Fruit fly (Drosophila melanogaster) whole organism, embryonic: Measurements from ENCODE around the gene Ugt36D1.

Experiments used
- Adf1 ChIP-seq: fragments of 200-800 bp; sonication (Bioruptor generic); IDR thresholded peaks from 2 replicates; pipeline ENCODE4 v1.3.6; 2022; ENCODE audit warnings: missing biosample characterization, missing genetic modification characterization
- Atf-2 ChIP-seq: fragments of 200-800 bp; sonication (Bioruptor generic); optimal IDR thresholded peaks from 2 replicates; lab custom pipeline; 2016; ENCODE audit warnings: missing biosample characterization, missing genetic modification characterization
- Bgb ChIP-seq: fragments of 200-800 bp; sonication (Bioruptor generic); IDR thresholded peaks from 2 replicates; pipeline ENCODE4 v1.3.6; 2022; ENCODE audit warnings: missing biosample characterization, missing genetic modification characterization; ENCODE audit not compliant: partially characterized antibody
- CG10654 ChIP-seq: fragments of 200-800 bp; sonication (Bioruptor generic); optimal IDR thresholded peaks from 2 replicates; lab custom pipeline; 2016; ENCODE audit warnings: missing biosample characterization, missing genetic modification characterization
- CG12391 ChIP-seq: fragments of 200-800 bp; sonication (Bioruptor generic); optimal IDR thresholded peaks from 3 replicates; lab custom pipeline; 2018; ENCODE audit warnings: missing biosample characterization, mild to moderate bottlenecking, missing genetic modification characterization, moderate library complexity
- CG13624 ChIP-seq: fragments of 200-800 bp; sonication (Bioruptor generic); optimal IDR thresholded peaks from 2 replicates; lab custom pipeline; 2016; ENCODE audit warnings: missing biosample characterization, missing genetic modification characterization
- CG14965 ChIP-seq: fragments of 200-800 bp; sonication (Bioruptor generic); optimal IDR thresholded peaks from 2 replicates; lab custom pipeline; 2016; ENCODE audit warnings: missing biosample characterization, missing genetic modification characterization, borderline replicate concordance
- CG16813 ChIP-seq: fragments of 200-800 bp; sonication (Bioruptor generic); IDR thresholded peaks from 3 replicates; pipeline ENCODE4 v1.3.6; 2022; ENCODE audit warnings: missing biosample characterization, missing genetic modification characterization; ENCODE audit not compliant: partially characterized antibody
- CG17385 ChIP-seq: fragments of 200-800 bp; sonication (Bioruptor generic); optimal IDR thresholded peaks from 3 replicates; lab custom pipeline; 2018; ENCODE audit warnings: missing biosample characterization, mild to moderate bottlenecking, missing genetic modification characterization
- CG17912 ChIP-seq: fragments of 200-800 bp; sonication (Bioruptor generic); optimal IDR thresholded peaks from 2 replicates; lab custom pipeline; 2018; ENCODE audit warnings: missing biosample characterization, mild to moderate bottlenecking, missing genetic modification characterization
- CG18476 ChIP-seq: fragments of 200-800 bp; sonication (Bioruptor generic); optimal IDR thresholded peaks from 2 replicates; lab custom pipeline; 2016; ENCODE audit warnings: missing biosample characterization, mild to moderate bottlenecking, missing genetic modification characterization
- CG2875 ChIP-seq: fragments of 200-800 bp; sonication (Bioruptor generic); optimal IDR thresholded peaks from 2 replicates; lab custom pipeline; 2017; ENCODE audit warnings: missing biosample characterization, mild to moderate bottlenecking, missing genetic modification characterization, missing genetic modification reagents
- CG31441 ChIP-seq: fragments of 200-800 bp; sonication (Bioruptor generic); IDR thresholded peaks from 2 replicates; pipeline ENCODE4 v1.3.6; 2022; ENCODE audit warnings: missing biosample characterization, missing genetic modification characterization
- CG32772 ChIP-seq: fragments of 200-800 bp; sonication (Bioruptor generic); IDR thresholded peaks from 2 replicates; pipeline ENCODE4 v1.3.6; 2022; ENCODE audit warnings: missing biosample characterization, missing genetic modification characterization
- CG3726 ChIP-seq: fragments of 200-800 bp; sonication (Bioruptor generic); IDR thresholded peaks from 3 replicates; pipeline ENCODE4, ENCODE4 v1.3.6; 2022; ENCODE audit warnings: missing biosample characterization, missing genetic modification characterization
- CG4360 ChIP-seq: fragments of 200-800 bp; sonication (Bioruptor generic); IDR thresholded peaks from 2 replicates; pipeline ENCODE4 v1.3.6; 2022; ENCODE audit warnings: missing biosample characterization, missing genetic modification characterization
- CG6765 ChIP-seq: fragments of 200-800 bp; sonication (Bioruptor generic); optimal IDR thresholded peaks from 3 replicates; lab custom pipeline; 2017; ENCODE audit warnings: missing biosample characterization, mild to moderate bottlenecking, missing genetic modification characterization
- CG7357 ChIP-seq: fragments of 200-800 bp; sonication (Bioruptor generic); IDR thresholded peaks from 3 replicates; pipeline ENCODE4 v1.3.6; 2022; ENCODE audit warnings: missing biosample characterization, missing genetic modification characterization
- CG8765 ChIP-seq: fragments of 200-800 bp; sonication (Bioruptor generic); IDR thresholded peaks from 2 replicates; pipeline ENCODE4 v1.3.6; 2022; ENCODE audit warnings: missing biosample characterization, missing genetic modification characterization
- CG9876 ChIP-seq: fragments of 200-800 bp; sonication (Bioruptor generic); optimal IDR thresholded peaks from 2 replicates; lab custom pipeline; 2016; ENCODE audit warnings: missing biosample characterization, missing genetic modification characterization
- D19B ChIP-seq: fragments of 200-800 bp; sonication (Bioruptor generic); optimal IDR thresholded peaks from 2 replicates; lab custom pipeline; 2017; ENCODE audit warnings: missing biosample characterization, mild to moderate bottlenecking, missing genetic modification characterization
- Dek ChIP-seq: fragments of 200-800 bp; sonication (Bioruptor generic); optimal IDR thresholded peaks from 3 replicates; lab custom pipeline; 2019; ENCODE audit warnings: missing biosample characterization, mild to moderate bottlenecking, missing genetic modification characterization, moderate library complexity
- Dll ChIP-seq: fragments of 200-800 bp; sonication (Bioruptor generic); IDR thresholded peaks from 4 replicates; pipeline ENCODE4 v1.3.6; 2022; ENCODE audit warnings: missing biosample characterization, missing genetic modification characterization; ENCODE audit not compliant: partially characterized antibody
- Eip74EF ChIP-seq, 2 experiments: fragments of 200-800 bp in 1 of 2; fragments of >200 bp in 1 of 2; sonication (Bioruptor generic) in 1 of 2; optimal IDR thresholded peaks; 2 replicates each; lab custom pipeline; 2017 to 2019; ENCODE audit warnings: missing biosample characterization in 2 of 2, missing genetic modification characterization in 2 of 2, mild to moderate bottlenecking in 1 of 2, moderate library complexity in 1 of 2
- H15 ChIP-seq: fragments of 200-800 bp; sonication (Bioruptor generic); IDR thresholded peaks from 3 replicates; pipeline ENCODE4 v1.3.6; 2022; ENCODE audit warnings: missing biosample characterization, missing genetic modification characterization
- HLHmδ ChIP-seq: fragments of 200-800 bp; sonication (Bioruptor generic); optimal IDR thresholded peaks from 2 replicates; lab custom pipeline; 2018; ENCODE audit warnings: missing biosample characterization, mild to moderate bottlenecking, missing genetic modification characterization, moderate library complexity
- HmgZ ChIP-seq: fragments of 200-800 bp; sonication (Bioruptor generic); optimal IDR thresholded peaks from 2 replicates; lab custom pipeline; 2018; ENCODE audit warnings: missing biosample characterization, mild to moderate bottlenecking, missing genetic modification characterization
- Hr39 ChIP-seq: fragments of >200 bp; optimal IDR thresholded peaks from 2 replicates; lab custom pipeline; 2017
- Kr ChIP-seq: fragments of 200-800 bp; sonication (Bioruptor generic); optimal IDR thresholded peaks from 2 replicates; lab custom pipeline; 2017; ENCODE audit warnings: missing biosample characterization, mild to moderate bottlenecking, missing genetic modification characterization
- Pdp1 ChIP-seq, 2 experiments: fragments of 200-800 bp; sonication (Bioruptor generic); optimal IDR thresholded peaks; 3 replicates each; lab custom pipeline; 2016; ENCODE audit warnings: missing biosample characterization in 2 of 2, missing genetic modification characterization in 2 of 2, mild to moderate bottlenecking in 1 of 2, moderate library complexity in 1 of 2
- Vsx1 ChIP-seq: fragments of 200-800 bp; sonication (Bioruptor generic); optimal IDR thresholded peaks from 2 replicates; lab custom pipeline; 2017; ENCODE audit warnings: missing biosample characterization, mild to moderate bottlenecking, missing genetic modification characterization, missing genetic modification reagents
- Xbp1 ChIP-seq: fragments of 200-800 bp; sonication (Bioruptor generic); optimal IDR thresholded peaks from 3 replicates; lab custom pipeline; 2016; ENCODE audit warnings: missing biosample characterization, mild to moderate bottlenecking, missing genetic modification characterization
- ara ChIP-seq: fragments of 200-800 bp; sonication (Bioruptor generic); IDR thresholded peaks from 2 replicates; pipeline ENCODE4 v1.3.6; 2022; ENCODE audit warnings: missing biosample characterization, missing genetic modification characterization
- cato ChIP-seq: fragments of 200-800 bp; sonication (Bioruptor generic); optimal IDR thresholded peaks from 2 replicates; lab custom pipeline; 2016; ENCODE audit warnings: missing biosample characterization, missing genetic modification characterization, borderline replicate concordance
- chm ChIP-seq: fragments of 200-800 bp; sonication (Bioruptor generic); IDR thresholded peaks from 2 replicates; pipeline ENCODE4 v1.3.6; 2022; ENCODE audit warnings: missing biosample characterization, missing genetic modification characterization
- dmrt99B ChIP-seq: fragments of 200-800 bp; sonication (Bioruptor generic); optimal IDR thresholded peaks from 2 replicates; lab custom pipeline; 2018; ENCODE audit warnings: missing biosample characterization, mild to moderate bottlenecking, missing genetic modification characterization, moderate library complexity
- esg ChIP-seq: fragments of 200-800 bp; sonication (Bioruptor generic); conservative IDR thresholded peaks from 2 replicates; pipeline ENCODE4 v1.3.6; 2022; ENCODE audit warnings: missing biosample characterization, missing genetic modification characterization
- gsb-n ChIP-seq: fragments of 200-800 bp; sonication (Bioruptor generic); optimal IDR thresholded peaks from 3 replicates; lab custom pipeline; 2018; ENCODE audit warnings: missing biosample characterization, mild to moderate bottlenecking, missing genetic modification characterization
- hb ChIP-seq: fragments of 200-800 bp; sonication (Bioruptor generic); IDR thresholded peaks from 3 replicates; pipeline ENCODE4 v1.3.6; 2022; ENCODE audit warnings: missing biosample characterization, missing genetic modification characterization; ENCODE audit not compliant: partially characterized antibody
- hbn ChIP-seq: fragments of 200-800 bp; sonication (Bioruptor generic); IDR thresholded peaks from 2 replicates; pipeline ENCODE4 v1.3.6; 2022; ENCODE audit warnings: missing biosample characterization, missing genetic modification characterization; ENCODE audit not compliant: partially characterized antibody
- jumu ChIP-seq: fragments of 200-800 bp; sonication (Bioruptor generic); optimal IDR thresholded peaks from 3 replicates; lab custom pipeline; 2016; ENCODE audit warnings: missing biosample characterization, missing genetic modification characterization
- knrl ChIP-seq: fragments of 200-800 bp; sonication (Bioruptor generic); IDR thresholded peaks from 3 replicates; pipeline ENCODE4 v1.3.6; 2022; ENCODE audit warnings: missing biosample characterization, missing genetic modification characterization; ENCODE audit not compliant: partially characterized antibody
- lmd ChIP-seq: fragments of 200-800 bp; sonication (Bioruptor generic); IDR thresholded peaks from 2 replicates; pipeline ENCODE4 v1.3.6; 2022; ENCODE audit warnings: missing biosample characterization, missing genetic modification characterization
- mld ChIP-seq: fragments of 200-800 bp; sonication (Bioruptor generic); IDR thresholded peaks from 3 replicates; pipeline ENCODE4 v1.3.6; 2022; ENCODE audit warnings: missing biosample characterization, missing genetic modification characterization; ENCODE audit not compliant: partially characterized antibody
- run ChIP-seq: fragments of 200-800 bp; sonication (Bioruptor generic); optimal IDR thresholded peaks from 3 replicates; lab custom pipeline; 2018; ENCODE audit warnings: missing biosample characterization, mild to moderate bottlenecking, missing genetic modification characterization
- vnd ChIP-seq: fragments of 200-800 bp; sonication (Bioruptor generic); IDR thresholded peaks from 3 replicates; pipeline ENCODE4 v1.3.6; 2022; ENCODE audit warnings: missing biosample characterization, missing genetic modification characterization; ENCODE audit not compliant: partially characterized antibody
- wdn ChIP-seq: fragments of 200-800 bp; sonication (Bioruptor generic); IDR thresholded peaks from 2 replicates; pipeline ENCODE4 v1.3.6; 2022; ENCODE audit warnings: missing biosample characterization, missing genetic modification characterization
- yki ChIP-seq: fragments of >200 bp; optimal IDR thresholded peaks from 3 replicates; lab custom pipeline; 2018

The Ugt36D1 gene

dm6 chr2L:18839143-18839872 lies 16.0 kb downstream of the Ugt36D1 start, which contains the start of gene CG10600 (continued):
- TF ChIP-seq lmd = peak; percentile 59; the same call in 1 of the 2 replicates
- TF ChIP-seq esg (GFP tag; lab: Robert Waterston, UW) = no peak
- peak; percentile 74 for TF ChIP-seq Atf-2
- peak; percentile 51 for TF ChIP-seq Adf1 (GFP tag; lab: Robert Waterston, UW)
- TF ChIP-seq Bgb (GFP tag; lab: Robert Waterston, UW) = peak; percentile 92
- peak; percentile 54; the same call in 1 of the 3 replicates for TF ChIP-seq mld (GFP tag; lab: Robert Waterston, UW)
- peak; percentile 59 for TF ChIP-seq gsb-n (tag; lab: Kevin White, UChicago)
- peak; percentile 68 for TF ChIP-seq CG17385
- TF ChIP-seq CG13624 (GFP tag; lab: Kevin White, UChicago) = peak; percentile 91
- peak; percentile 75 for TF ChIP-seq CG18476 (GFP tag; lab: Kevin White, UChicago)
- peak; percentile 51 for TF ChIP-seq cato (GFP tag; lab: Kevin White, UChicago)
- TF ChIP-seq Pdp1 (GFP tag; optimal IDR thresholded peaks at IDR 0.05; lab: Kevin White, UChicago) = peak; percentile 84
- TF ChIP-seq CG17912 (GFP tag; lab: Kevin White, UChicago) = peak; percentile 83
- peak; percentile 85 for TF ChIP-seq CG16813
- TF ChIP-seq Xbp1 (GFP tag; lab: Kevin White, UChicago) = peak; percentile 89
- TF ChIP-seq dmrt99B = no peak
- peak; percentile 66 for TF ChIP-seq HLHmδ (GFP tag; lab: Kevin White, UChicago)
- TF ChIP-seq Dll (GFP tag; lab: Robert Waterston, UW) = peak; percentile 76
- TF ChIP-seq CG12391 (tag; lab: Kevin White, UChicago) = peak; percentile 62
- TF ChIP-seq ara (GFP tag; lab: Robert Waterston, UW) = peak; percentile 47
- TF ChIP-seq CG2875 (GFP tag; lab: Kevin White, UChicago) = peak; percentile 40
- peak; percentile 84 for TF ChIP-seq hbn
- TF ChIP-seq hb (GFP tag; lab: Robert Waterston, UW) = peak; percentile 67
- TF ChIP-seq CG8765 (GFP tag; lab: Robert Waterston, UW) = peak; percentile 43; the same call in 1 of the 2 replicates
- peak; percentile 58 for TF ChIP-seq vnd (GFP tag; lab: Robert Waterston, UW)
- TF ChIP-seq jumu (GFP tag; lab: Kevin White, UChicago) = peak; percentile 92
- peak; percentile 54; the same call in 1 of the 2 replicates for TF ChIP-seq wdn (GFP tag; lab: Robert Waterston, UW)
- TF ChIP-seq Kr (GFP tag; lab: Kevin White, UChicago) = no peak
- TF ChIP-seq CG3726 (GFP tag; lab: Robert Waterston, UW) = no peak
- peak; percentile 31 for TF ChIP-seq CG14965 (GFP tag; lab: Kevin White, UChicago)
- TF ChIP-seq chm (GFP tag; lab: Robert Waterston, UW) = peak; percentile 45; the same call in 1 of the 2 replicates
- TF ChIP-seq HmgZ (tag; lab: Kevin White, UChicago) = peak; percentile 93
- TF ChIP-seq Vsx1 (GFP tag; lab: Kevin White, UChicago) = no peak
- no peak for TF ChIP-seq Hr39 (lab: Kevin White, UChicago)
- TF ChIP-seq Dek (tag; lab: Kevin White, UChicago) = peak; percentile 80
- no peak for TF ChIP-seq CG4360 (GFP tag; lab: Robert Waterston, UW)
- TF ChIP-seq Eip74EF (GFP tag; optimal IDR thresholded peaks at IDR 0.05; lab: Kevin White, UChicago) = no peak
- TF ChIP-seq D19B (GFP tag; lab: Kevin White, UChicago) = peak; percentile 45
- no peak; the same call in 1 of the 2 replicates for TF ChIP-seq CG31441 (GFP tag; lab: Robert Waterston, UW)
- peak; percentile 85 for TF ChIP-seq CG9876 (GFP tag; lab: Kevin White, UChicago)
- no peak for TF ChIP-seq yki (lab: Kevin White, UChicago)
- peak; percentile 75 for TF ChIP-seq CG10654 (GFP tag; lab: Kevin White, UChicago)
- no peak for TF ChIP-seq CG6765 (GFP tag; lab: Kevin White, UChicago)
- peak; percentile 41 for TF ChIP-seq run (tag; lab: Kevin White, UChicago)
- no peak; the same call in 2 of the 3 replicates for TF ChIP-seq CG7357 (GFP tag; lab: Robert Waterston, UW)
- TF ChIP-seq CG32772 = peak; percentile 91
- peak; percentile 85 for TF ChIP-seq knrl (GFP tag; lab: Robert Waterston, UW)
- peak; percentile 53; the same call in 1 of the 3 replicates for TF ChIP-seq H15 (GFP tag; lab: Robert Waterston, UW)
